Fruit fly (Drosophila melanogaster) whole organism, prepupa: Measurements from ENCODE around the gene CG11811.

Source experiments
- Blimp-1 ChIP-seq: fragments of 200-800 bp; sonication (Bioruptor generic); optimal IDR thresholded peaks from 3 replicates; lab custom pipeline; 2017; ENCODE audit warnings: missing biosample characterization, missing genetic modification characterization, mild to moderate bottlenecking, moderate library complexity, missing genetic modification reagents
- CG10631 ChIP-seq: fragments of 200-800 bp; sonication (Bioruptor generic); optimal IDR thresholded peaks from 2 replicates; lab custom pipeline; 2016; ENCODE audit warnings: missing biosample characterization, missing genetic modification characterization
- CG10669 ChIP-seq: fragments of 200-800 bp; sonication (Bioruptor generic); optimal IDR thresholded peaks from 3 replicates; lab custom pipeline; 2018; ENCODE audit warnings: missing biosample characterization, mild to moderate bottlenecking, missing genetic modification characterization, moderate library complexity
- CG11902 ChIP-seq: fragments of 200-800 bp; sonication (Bioruptor generic); optimal IDR thresholded peaks from 3 replicates; lab custom pipeline; 2016; ENCODE audit warnings: missing biosample characterization, missing genetic modification characterization
- CG15336 ChIP-seq: fragments of 200-800 bp; sonication (Bioruptor generic); IDR thresholded peaks from 2 replicates; pipeline ENCODE4 v1.3.6; 2022; ENCODE audit warnings: missing biosample characterization, missing genetic modification characterization
- CG1621 ChIP-seq: fragments of 200-800 bp; sonication (Bioruptor generic); optimal IDR thresholded peaks from 3 replicates; lab custom pipeline; 2018; ENCODE audit warnings: missing biosample characterization, mild to moderate bottlenecking, missing genetic modification characterization
- CG3032 ChIP-seq: fragments of 200-800 bp; optimal IDR thresholded peaks from 2 replicates; lab custom pipeline; 2019; ENCODE audit warnings: missing biosample characterization, mild to moderate bottlenecking, missing genetic modification characterization, moderate library complexity
- CG31627 ChIP-seq: fragments of 200-800 bp; sonication (Bioruptor generic); optimal IDR thresholded peaks from 3 replicates; lab custom pipeline; 2016; ENCODE audit warnings: missing biosample characterization, missing genetic modification characterization
- CG34406 ChIP-seq: fragments of 200-800 bp; sonication (Bioruptor generic); optimal IDR thresholded peaks from 3 replicates; lab custom pipeline; 2016; ENCODE audit warnings: missing biosample characterization, missing genetic modification characterization
- CG3919 ChIP-seq: fragments of 200-800 bp; sonication (Bioruptor generic); optimal IDR thresholded peaks from 3 replicates; lab custom pipeline; 2016; ENCODE audit warnings: missing biosample characterization, missing genetic modification characterization
- CG4318 ChIP-seq: fragments of 200-800 bp; sonication (Bioruptor generic); optimal IDR thresholded peaks from 3 replicates; lab custom pipeline; 2017; ENCODE audit warnings: missing biosample characterization, mild to moderate bottlenecking, missing genetic modification characterization
- CG6276 ChIP-seq: fragments of 200-800 bp; sonication (Bioruptor generic); optimal IDR thresholded peaks from 2 replicates; lab custom pipeline; 2017; ENCODE audit warnings: missing biosample characterization, mild to moderate bottlenecking, missing genetic modification characterization
- CG6792 ChIP-seq: fragments of 200-800 bp; sonication (Bioruptor generic); optimal IDR thresholded peaks from 3 replicates; lab custom pipeline; 2016; ENCODE audit warnings: missing biosample characterization, missing genetic modification characterization
- CG6808 ChIP-seq: fragments of 200-800 bp; sonication (Bioruptor generic); optimal IDR thresholded peaks from 3 replicates; lab custom pipeline; 2017; ENCODE audit warnings: missing biosample characterization, missing genetic modification characterization, mild to moderate bottlenecking, moderate library complexity, missing genetic modification reagents
- CG6854 ChIP-seq: fragments of 200-800 bp; sonication (Bioruptor generic); optimal IDR thresholded peaks from 2 replicates; lab custom pipeline; 2017; ENCODE audit warnings: missing biosample characterization, mild to moderate bottlenecking, missing genetic modification characterization
- CG7368 ChIP-seq: fragments of 200-800 bp; sonication (Bioruptor generic); optimal IDR thresholded peaks from 3 replicates; lab custom pipeline; 2016; ENCODE audit warnings: missing biosample characterization, missing genetic modification characterization
- CG8119 ChIP-seq: fragments of 200-800 bp; sonication (Bioruptor generic); IDR thresholded peaks from 3 replicates; pipeline ENCODE4 v1.3.6; 2022; ENCODE audit warnings: missing biosample characterization, missing genetic modification characterization
- CG8632 ChIP-seq: fragments of 200-800 bp; sonication (Bioruptor generic); optimal IDR thresholded peaks from 3 replicates; lab custom pipeline; 2016; ENCODE audit warnings: missing biosample characterization, missing genetic modification characterization
- CG9139 ChIP-seq: fragments of 200-800 bp; sonication (Bioruptor generic); optimal IDR thresholded peaks from 3 replicates; lab custom pipeline; 2017; ENCODE audit warnings: missing biosample characterization, mild to moderate bottlenecking, missing genetic modification characterization
- Eip75B ChIP-seq: fragments of 200-800 bp; sonication (Bioruptor generic); optimal IDR thresholded peaks from 3 replicates; lab custom pipeline; 2016; ENCODE audit warnings: missing biosample characterization, missing genetic modification characterization
- Eip78C ChIP-seq: fragments of 200-800 bp; sonication (Bioruptor generic); peaks from one replicate; lab custom pipeline; 2016; ENCODE audit warnings: missing biosample characterization, missing genetic modification characterization
- Eip93F ChIP-seq: fragments of 200-800 bp; sonication (Bioruptor generic); optimal IDR thresholded peaks from 2 replicates; lab custom pipeline; 2016; ENCODE audit warnings: missing biosample characterization, mild to moderate bottlenecking, missing genetic modification characterization
- Ets21C ChIP-seq: fragments of 200-800 bp; sonication (Bioruptor generic); optimal IDR thresholded peaks from 3 replicates; lab custom pipeline; 2016; ENCODE audit warnings: missing biosample characterization, missing genetic modification characterization
- Ets96B ChIP-seq: fragments of 200-800 bp; optimal IDR thresholded peaks from 2 replicates; lab custom pipeline; 2019; ENCODE audit warnings: missing biosample characterization, mild to moderate bottlenecking, missing genetic modification characterization, moderate library complexity
- Gug ChIP-seq: fragments of 200-800 bp; sonication (Bioruptor generic); IDR thresholded peaks from 2 replicates; pipeline ENCODE4 v1.3.6; 2022; ENCODE audit warnings: missing biosample characterization, missing genetic modification characterization
- Hr38 ChIP-seq: sonication (Bioruptor generic); optimal IDR thresholded peaks from 2 replicates; lab custom pipeline; 2016; ENCODE audit warnings: missing biosample characterization, missing genetic modification characterization
- Hr39 ChIP-seq: fragments of 200-800 bp; sonication (Bioruptor generic); optimal IDR thresholded peaks from 2 replicates; lab custom pipeline; 2016; ENCODE audit warnings: missing biosample characterization, missing genetic modification characterization
- Hr4 ChIP-seq: fragments of 200-800 bp; sonication (Bioruptor generic); optimal IDR thresholded peaks from 3 replicates; lab custom pipeline; 2016; ENCODE audit warnings: missing biosample characterization, missing genetic modification characterization
- Lpt ChIP-seq: fragments of 200-800 bp; sonication (Bioruptor generic); optimal IDR thresholded peaks from 3 replicates; lab custom pipeline; 2016; ENCODE audit warnings: missing biosample characterization, missing genetic modification characterization
- Smox ChIP-seq: fragments of 200-800 bp; sonication (Bioruptor generic); optimal IDR thresholded peaks from 3 replicates; lab custom pipeline; 2016; ENCODE audit warnings: missing biosample characterization, missing genetic modification characterization
- Sox102F ChIP-seq: fragments of 200-800 bp; sonication (Bioruptor generic); optimal IDR thresholded peaks from 2 replicates; lab custom pipeline; 2016; ENCODE audit warnings: missing biosample characterization, mild to moderate bottlenecking, missing genetic modification characterization
- Sox14 ChIP-seq: fragments of 200-800 bp; sonication (Bioruptor generic); optimal IDR thresholded peaks from 3 replicates; lab custom pipeline; 2016; ENCODE audit warnings: missing biosample characterization, missing genetic modification characterization
- Sox15 ChIP-seq: fragments of 200-800 bp; sonication (Bioruptor generic); optimal IDR thresholded peaks from 3 replicates; lab custom pipeline; 2016; ENCODE audit warnings: missing biosample characterization, missing genetic modification characterization
- achi ChIP-seq: fragments of 200-800 bp; sonication (Bioruptor generic); optimal IDR thresholded peaks from 3 replicates; lab custom pipeline; 2016; ENCODE audit warnings: missing biosample characterization, missing genetic modification characterization
- dac ChIP-seq: fragments of 200-800 bp; sonication (Bioruptor generic); optimal IDR thresholded peaks from 2 replicates; lab custom pipeline; 2017; ENCODE audit warnings: missing biosample characterization, mild to moderate bottlenecking, missing genetic modification characterization
- dsx ChIP-seq: fragments of 200-800 bp; optimal IDR thresholded peaks from 3 replicates; lab custom pipeline; 2019; ENCODE audit warnings: missing biosample characterization, mild to moderate bottlenecking, missing genetic modification characterization, moderate library complexity; ENCODE audit not compliant: poor library complexity, severe bottlenecking
- eg ChIP-seq: fragments of 200-800 bp; sonication (Bioruptor generic); IDR thresholded peaks from 3 replicates; pipeline ENCODE4 v1.3.6; 2022; ENCODE audit warnings: missing biosample characterization, missing genetic modification characterization
- fd59A ChIP-seq: fragments of 200-800 bp; sonication (Bioruptor generic); optimal IDR thresholded peaks from 2 replicates; lab custom pipeline; 2017; ENCODE audit warnings: missing biosample characterization, mild to moderate bottlenecking, missing genetic modification characterization, missing genetic modification reagents
- lz ChIP-seq: fragments of 200-800 bp; sonication (Bioruptor generic); optimal IDR thresholded peaks from 3 replicates; lab custom pipeline; 2016; ENCODE audit warnings: missing biosample characterization, missing genetic modification characterization
- net ChIP-seq: fragments of 200-800 bp; sonication (Bioruptor generic); optimal IDR thresholded peaks from 3 replicates; lab custom pipeline; 2016; ENCODE audit warnings: missing biosample characterization, missing genetic modification characterization
- pdm3 ChIP-seq: fragments of 200-800 bp; sonication (Bioruptor generic); optimal IDR thresholded peaks from 3 replicates; lab custom pipeline; 2016; ENCODE audit warnings: missing biosample characterization, missing genetic modification characterization
- spab ChIP-seq: fragments of 200-800 bp; sonication (Bioruptor generic); optimal IDR thresholded peaks from 2 replicates; lab custom pipeline; 2017; ENCODE audit warnings: missing biosample characterization, mild to moderate bottlenecking, missing genetic modification characterization, missing genetic modification reagents
- ss ChIP-seq, 2 experiments: fragments of 200-800 bp; sonication (Bioruptor generic); optimal IDR thresholded peaks; 2 replicates in 1 of 2; 3 replicates in 1 of 2; lab custom pipeline; 2017 to 2018; ENCODE audit warnings: mild to moderate bottlenecking in 2 of 2, missing biosample characterization in 2 of 2, missing genetic modification characterization in 2 of 2, moderate library complexity in 1 of 2
- svp ChIP-seq: fragments of 200-800 bp; sonication (Bioruptor generic); peaks from one replicate; lab custom pipeline; 2016; ENCODE audit warnings: missing biosample characterization, missing genetic modification characterization
- topi ChIP-seq: fragments of 200-800 bp; sonication (Bioruptor generic); optimal IDR thresholded peaks from 3 replicates; lab custom pipeline; 2016; ENCODE audit warnings: missing biosample characterization, missing genetic modification characterization

Gene CG11811

DNA sequence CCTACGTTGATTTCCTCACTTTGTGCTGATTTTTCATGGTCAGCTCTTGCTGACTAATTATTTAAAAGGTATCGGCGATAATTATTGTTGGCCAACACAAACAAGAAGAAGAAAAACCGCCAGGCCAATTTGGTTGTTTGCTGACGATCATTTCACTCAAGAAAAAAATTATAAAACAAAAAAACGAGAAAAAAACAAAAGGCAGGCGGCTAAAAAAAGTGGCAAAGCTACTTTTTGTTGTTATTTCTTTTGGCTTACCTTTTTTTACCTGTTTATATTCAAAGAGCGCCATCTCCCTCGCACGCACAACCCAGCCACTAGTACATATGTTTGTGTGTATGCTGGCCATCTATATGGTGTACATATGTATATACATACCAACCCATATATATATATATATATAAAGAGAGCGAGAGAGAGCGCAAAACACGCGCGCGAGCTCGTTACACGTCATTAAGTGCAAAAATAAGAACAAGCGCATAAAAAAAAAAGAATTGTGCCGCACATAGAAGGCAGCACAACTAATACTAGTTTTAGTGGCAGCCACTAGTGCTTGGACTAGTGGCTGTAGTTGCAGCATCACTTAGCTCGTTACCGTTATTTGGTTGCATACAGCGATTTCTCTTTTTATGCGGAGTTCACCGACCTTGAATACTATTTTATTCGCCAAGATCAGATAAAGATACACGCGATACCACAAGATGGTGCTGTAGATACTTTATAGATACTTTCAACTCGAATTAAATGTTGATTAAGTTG is 15.0 kb upstream of the CG11811 start (continued):
- TF ChIP-seq Sox14 (GFP tag; lab: Kevin White, UChicago) (no peak), Eip93F (GFP tag; lab: Kevin White, UChicago) (peak; percentile 71), fd59A (GFP tag; lab: Kevin White, UChicago) (peak; percentile 1), Sox15 (no peak), CG8632 (GFP tag; lab: Kevin White, UChicago) (peak; percentile 40), CG1621 (tag; lab: Kevin White, UChicago) (peak; percentile 51), topi (GFP tag; lab: Kevin White, UChicago) (peak; percentile 11), dac (GFP tag; lab: Kevin White, UChicago) (no peak), CG3032 (tag; lab: Kevin White, UChicago) (peak; percentile 67), CG8119 (GFP tag; lab: Robert Waterston, UW) (peak; percentile 88), achi (GFP tag; lab: Kevin White, UChicago) (peak; percentile 26), net (GFP tag; lab: Kevin White, UChicago) (peak; percentile 59), Hr4 (GFP tag; lab: Kevin White, UChicago) (peak; percentile 33), CG11902 (GFP tag; lab: Kevin White, UChicago) (no peak), CG9139 (peak; percentile 90), CG4318 (no peak), Hr39 (GFP tag; lab: Kevin White, UChicago) (no peak), CG10669 (GFP tag; lab: Kevin White, UChicago) (peak; percentile 66), Lpt (peak; percentile 62), CG6276 (GFP tag; lab: Kevin White, UChicago) (peak; percentile 87), CG34406 (GFP tag; lab: Kevin White, UChicago) (peak; percentile 35), Blimp-1 (GFP tag; lab: Kevin White, UChicago) (peak; percentile 26), CG3919 (peak; percentile 48)

dm6 chr3L:10677816-10678215 is 13.0 kb upstream of the CG11811 start:
- no peak for TF ChIP-seq CG10669 (GFP tag; lab: Kevin White, UChicago)
- TF ChIP-seq dac (GFP tag; lab: Kevin White, UChicago) = no peak
- no peak for TF ChIP-seq CG7368 (GFP tag; lab: Kevin White, UChicago)
- no peak for TF ChIP-seq ss (GFP tag; optimal IDR thresholded peaks at IDR 0.05; lab: Kevin White, UChicago)
- TF ChIP-seq Ets21C = no peak
- TF ChIP-seq CG8119 (GFP tag; lab: Robert Waterston, UW) = no peak
- no peak for TF ChIP-seq Ets96B (tag; lab: Kevin White, UChicago)

DNA sequence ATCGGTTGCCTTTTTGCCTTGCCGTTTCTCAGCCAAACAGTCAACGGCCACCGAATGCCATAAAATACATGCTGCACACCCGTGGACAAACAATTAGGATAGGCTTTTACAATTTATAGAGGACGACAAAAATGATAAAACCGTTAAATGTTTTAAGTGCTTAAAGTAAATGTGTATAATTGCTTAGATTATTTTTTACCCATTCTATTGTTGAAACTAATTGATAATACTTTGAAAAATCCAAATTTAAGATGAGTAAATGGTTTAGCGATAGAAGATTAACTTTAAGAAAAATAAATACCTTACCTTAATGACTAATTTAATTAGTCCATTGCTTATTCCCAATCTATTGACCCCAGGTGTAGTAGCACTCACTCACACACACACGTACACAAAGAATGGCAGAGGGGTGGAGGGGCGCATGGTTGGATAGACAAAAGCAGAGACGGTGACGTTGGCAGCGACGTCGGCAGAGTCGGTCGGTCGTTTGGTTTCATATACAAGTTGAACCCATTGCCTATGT is 12.2 kb upstream of the CG11811 start:
- peak; percentile 80 for TF ChIP-seq CG11902 (GFP tag; lab: Kevin White, UChicago)
- TF ChIP-seq Sox15 = peak; percentile 65
- TF ChIP-seq CG8632 (GFP tag; lab: Kevin White, UChicago) = peak; percentile 84
- TF ChIP-seq pdm3 (GFP tag; lab: Kevin White, UChicago) = peak; percentile 88
- peak; percentile 84 for TF ChIP-seq Smox (GFP tag; lab: Kevin White, UChicago)
- TF ChIP-seq dsx = peak; percentile 87
- peak; percentile 88 for TF ChIP-seq CG6792 (GFP tag; lab: Kevin White, UChicago)
- peak; percentile 96 for TF ChIP-seq svp (GFP tag; lab: Kevin White, UChicago)
- TF ChIP-seq CG6854 (GFP tag; lab: Kevin White, UChicago) = peak; percentile 35
- TF ChIP-seq CG15336 (GFP tag; lab: Robert Waterston, UW) = peak; percentile 98
- peak; percentile 81 for TF ChIP-seq CG31627 (GFP tag; lab: Kevin White, UChicago)
- peak; percentile 85 for TF ChIP-seq Sox102F (GFP tag; lab: Kevin White, UChicago)
- TF ChIP-seq eg = peak; percentile 92
- TF ChIP-seq Ets96B (tag; lab: Kevin White, UChicago) = peak; percentile 82
- TF ChIP-seq CG6808 = peak; percentile 88
- TF ChIP-seq achi (GFP tag; lab: Kevin White, UChicago) = peak; percentile 87
- peak; percentile 76 for TF ChIP-seq dac (GFP tag; lab: Kevin White, UChicago)
- peak; percentile 97 for TF ChIP-seq CG8119 (GFP tag; lab: Robert Waterston, UW)
- peak; percentile 94 for TF ChIP-seq CG10631 (GFP tag; lab: Kevin White, UChicago)
- TF ChIP-seq Hr38 (GFP tag; lab: Kevin White, UChicago) = no peak
- peak; percentile 85 for TF ChIP-seq spab (GFP tag; lab: Kevin White, UChicago)
- TF ChIP-seq Gug (GFP tag; lab: Robert Waterston, UW) = peak; percentile 86
- TF ChIP-seq Eip75B = peak; percentile 95
- peak; percentile 66 for TF ChIP-seq CG7368 (GFP tag; lab: Kevin White, UChicago)
- peak; percentile 97 for TF ChIP-seq Eip78C (GFP tag; lab: Kevin White, UChicago)
- peak; percentile 92 for TF ChIP-seq lz (GFP tag; lab: Kevin White, UChicago)
- peak; percentile 84 for TF ChIP-seq CG1621 (tag; lab: Kevin White, UChicago)
- TF ChIP-seq CG6276 (GFP tag; lab: Kevin White, UChicago) = peak; percentile 88
